Worm (Caenorhabditis elegans) whole organism, L4 larva: ENCODE measurements around the gene nlp-56.

Experiments
- F49E8.2 ChIP-seq: sonication (generic microtip); optimal IDR thresholded peaks from 2 replicates; lab custom pipeline; 2016; ENCODE audit warnings: missing compliant biosample characterization, mild to moderate bottlenecking, missing genetic modification characterization, borderline replicate concordance
- R02D3.7 ChIP-seq: fragments of 150-350 bp; sonication (generic microtip); optimal IDR thresholded peaks from 3 replicates; lab custom pipeline; 2014; ENCODE audit warnings: missing biosample characterization, missing genetic modification characterization
- ama-1 ChIP-seq: fragments of 150-350 bp; optimal IDR thresholded peaks from 2 replicates; lab custom pipeline; 2014; ENCODE audit warnings: inconsistent platforms, mixed read lengths
- daf-16 ChIP-seq, 3 experiments: sonication (generic microtip); optimal IDR thresholded peaks; 2 replicates each; lab custom pipeline; 2016 to 2017; ENCODE audit warnings: missing genetic modification characterization in 3 of 3, missing genetic modification reagents in 3 of 3, mild to moderate bottlenecking in 2 of 3, missing compliant biosample characterization in 2 of 3, missing biosample characterization in 1 of 3, moderate library complexity in 1 of 3
- daf-8 ChIP-seq: fragments of 200-800 bp; sonication (Bioruptor generic); IDR thresholded peaks from 2 replicates; pipeline ENCODE4 v1.3.6; 2022; ENCODE audit warnings: missing genetic modification characterization, missing compliant biosample characterization
- egl-27 ChIP-seq: sonication (generic microtip); optimal IDR thresholded peaks from 3 replicates; lab custom pipeline; 2017; ENCODE audit warnings: missing biosample characterization, missing genetic modification reagents, missing genetic modification characterization
- egl-43 ChIP-seq: fragments of 200-800 bp; sonication (Bioruptor generic); IDR thresholded peaks from 2 replicates; pipeline ENCODE4 v1.3.6; 2022; ENCODE audit warnings: missing genetic modification reagents, missing genetic modification characterization, missing compliant biosample characterization
- fos-1 ChIP-seq: fragments of 150-350 bp; optimal IDR thresholded peaks from 2 replicates; lab custom pipeline; 2014; ENCODE audit warnings: missing biosample characterization, missing genetic modification characterization
- lin-15B ChIP-seq: fragments of 150-350 bp; sonication (generic microtip); optimal IDR thresholded peaks from 3 replicates; lab custom pipeline; 2014; ENCODE audit warnings: missing biosample characterization, missing genetic modification characterization
- lsy-2 ChIP-seq, 2 experiments: fragments of 150-350 bp in 1 of 2; sonication (generic microtip) in 1 of 2; optimal IDR thresholded peaks; 2 replicates each; lab custom pipeline; 2014 to 2017; ENCODE audit warnings: missing biosample characterization in 2 of 2, missing genetic modification characterization in 2 of 2
- nhr-25 ChIP-seq: sonication (generic microtip); optimal IDR thresholded peaks from 2 replicates; lab custom pipeline; 2017; ENCODE audit warnings: missing genetic modification characterization, mild to moderate bottlenecking, missing compliant biosample characterization, antibody characterized with exemption, moderate library complexity, borderline replicate concordance; ENCODE audit not compliant: insufficient read depth
- nhr-77 ChIP-seq: fragments of 150-350 bp; optimal IDR thresholded peaks from 2 replicates; lab custom pipeline; 2014; ENCODE audit warnings: missing biosample characterization, missing genetic modification characterization
- unc-62 ChIP-seq, 3 experiments: fragments of 150-350 bp in 1 of 3; sonication (generic microtip); optimal IDR thresholded peaks in 2 of 3; peaks in 1 of 3; 1 replicate in 1 of 3; 2 replicates in 2 of 3; lab custom pipeline; 2014 to 2017; ENCODE audit warnings: missing biosample characterization in 3 of 3, missing genetic modification characterization in 3 of 3, missing genetic modification reagents in 3 of 3, missing genotype in 1 of 3

- TF ChIP-seq egl-43 (GFP tag; lab: Robert Waterston, UW) (no peak), daf-16 (GFP tag; optimal IDR thresholded peaks at IDR 0.05; lab: Kevin White, UChicago) (no peak), daf-16 (tag; optimal IDR thresholded peaks at IDR 0.05; lab: Kevin White, UChicago) (no peak), unc-62 (GFP tag; optimal IDR thresholded peaks at IDR 0.05 in 1 of 2; lab: Kevin White, UChicago) (no peak), unc-62 (tag; optimal IDR thresholded peaks at IDR 0.05; lab: Kevin White, UChicago) (no peak), lsy-2 (tag; optimal IDR thresholded peaks at IDR 0.05; lab: Kevin White, UChicago) (no peak), daf-8 (no peak), egl-27 (tag; lab: Kevin White, UChicago) (no peak), lin-15B (no peak), nhr-25 (tag; lab: Kevin White, UChicago) (no peak), fos-1 (tag; lab: Kevin White, UChicago) (no peak), R02D3.7 (tag; lab: Kevin White, UChicago) (no peak), F49E8.2 (tag; lab: Kevin White, UChicago) (no peak), ama-1 (lab: Kevin White, UChicago) (no peak), nhr-77 (tag; lab: Kevin White, UChicago) (no peak)
Measured at ce11 chrIV:14816288-14816687, 31.8 kb upstream of the nlp-56 start, which contains the start of gene Y57G11C.46.
